Fruit fly (Drosophila melanogaster): ENCODE measurements around the gene CG34367.

dm6 chr2L:10339841-10340240, 13.9 kb downstream of the CG34367 start:
- TF ChIP-seq psq (optimal IDR thresholded peaks at IDR 0.05) (no peak), Sin3A (optimal IDR thresholded peaks at IDR 0.05) (no peak), insv (optimal IDR thresholded peaks at IDR 0.05) (no peak), ttk (optimal IDR thresholded peaks at IDR 0.05) (no peak)
